Worm (Caenorhabditis elegans) whole organism, L1 larva: ENCODE measurements around the gene C13C4.6.

Experiments used
- C04F5.9 ChIP-seq: sonication (generic microtip); optimal IDR thresholded peaks from 2 replicates; lab custom pipeline; 2016; ENCODE audit warnings: missing genetic modification characterization, missing compliant biosample characterization
- C16A3.4 ChIP-seq: fragments of 150-350 bp; optimal IDR thresholded peaks from 2 replicates; lab custom pipeline; 2014; ENCODE audit warnings: missing biosample characterization, missing genetic modification characterization
- F16B12.6 ChIP-seq: fragments of 150-350 bp; optimal IDR thresholded peaks from 2 replicates; lab custom pipeline; 2014; ENCODE audit warnings: missing biosample characterization, missing genetic modification characterization
- aha-1 ChIP-seq: fragments of 150-350 bp; optimal IDR thresholded peaks from 2 replicates; lab custom pipeline; 2014; ENCODE audit warnings: missing biosample characterization, missing genetic modification characterization
- alr-1 ChIP-seq: fragments of 200-800 bp; sonication (Bioruptor generic); optimal IDR thresholded peaks from 2 replicates; lab custom pipeline; 2018; ENCODE audit warnings: borderline replicate concordance, mild to moderate bottlenecking, missing genetic modification characterization, missing compliant biosample characterization
- ama-1 ChIP-seq: fragments of 150-350 bp; optimal IDR thresholded peaks from 2 replicates; lab custom pipeline; 2014
- ceh-63 ChIP-seq: fragments of 200-800 bp; sonication (Bioruptor generic); optimal IDR thresholded peaks from 2 replicates; lab custom pipeline; 2018; ENCODE audit warnings: mild to moderate bottlenecking, missing genetic modification characterization, missing compliant biosample characterization
- ceh-82 ChIP-seq, 3 experiments: fragments of 150-350 bp in 1 of 3; sonication (generic microtip) in 2 of 3; optimal IDR thresholded peaks; 2 replicates each; lab custom pipeline; 2014 to 2017; ENCODE audit warnings: missing biosample characterization in 3 of 3, missing genetic modification characterization in 3 of 3
- ceh-88 ChIP-seq: fragments of 200-800 bp; sonication (Bioruptor generic); IDR thresholded peaks from 2 replicates; pipeline ENCODE4 v1.3.6; 2022; ENCODE audit warnings: missing genetic modification characterization, missing compliant biosample characterization
- ceh-90 ChIP-seq: sonication (generic microtip); optimal IDR thresholded peaks from 2 replicates; lab custom pipeline; 2016; ENCODE audit warnings: missing genetic modification characterization, missing compliant biosample characterization
- efl-1 ChIP-seq, 4 experiments: fragments of 150-350 bp; optimal IDR thresholded peaks in 3 of 4; peaks in 1 of 4; 1 replicate in 1 of 4; 2 replicates in 3 of 4; lab custom pipeline; 2014; ENCODE audit warnings: missing biosample characterization in 2 of 4, missing genetic modification characterization in 2 of 4, missing genetic modification reagents in 2 of 4
- elt-2 ChIP-seq: sonication (generic microtip); optimal IDR thresholded peaks from 2 replicates; lab custom pipeline; 2016; ENCODE audit warnings: missing genetic modification characterization, mild to moderate bottlenecking, inconsistent platforms, missing compliant biosample characterization, missing genetic modification reagents
- ets-5 ChIP-seq: fragments of 200-800 bp; sonication (Bioruptor generic); IDR thresholded peaks from 2 replicates; pipeline ENCODE4 v1.3.6; 2022; ENCODE audit warnings: missing genetic modification characterization, missing compliant biosample characterization
- fkh-4 ChIP-seq: sonication (generic microtip); optimal IDR thresholded peaks from 2 replicates; lab custom pipeline; 2016; ENCODE audit warnings: missing compliant biosample characterization, missing genetic modification characterization, borderline replicate concordance
- fos-1 ChIP-seq: fragments of 150-350 bp; optimal IDR thresholded peaks from 2 replicates; lab custom pipeline; 2014; ENCODE audit warnings: missing biosample characterization, missing genetic modification characterization
- grh-1 ChIP-seq: fragments of 200-800 bp; sonication (Bioruptor generic); IDR thresholded peaks from 2 replicates; pipeline ENCODE4 v1.3.6; 2022; ENCODE audit warnings: missing genetic modification reagents, missing genetic modification characterization, missing compliant biosample characterization
- hpl-2 ChIP-seq: fragments of 150-350 bp; optimal IDR thresholded peaks from 2 replicates; lab custom pipeline; 2014; ENCODE audit warnings: missing biosample characterization, missing genetic modification reagents, missing genetic modification characterization
- lin-14 ChIP-seq: fragments of 200-800 bp; sonication (Bioruptor generic); optimal IDR thresholded peaks from 2 replicates; lab custom pipeline; 2018; ENCODE audit warnings: mild to moderate bottlenecking, missing genetic modification characterization, moderate library complexity, missing compliant biosample characterization
- lin-35 ChIP-seq, 2 experiments: fragments of 150-350 bp; optimal IDR thresholded peaks; 2 replicates each; lab custom pipeline; 2014; ENCODE audit warnings: missing biosample characterization in 2 of 2, missing genetic modification characterization in 2 of 2, missing genetic modification reagents in 2 of 2
- lin-39 ChIP-seq: fragments of 150-350 bp; optimal IDR thresholded peaks from 2 replicates; lab custom pipeline; 2014; ENCODE audit warnings: missing biosample characterization, missing genetic modification reagents, missing genetic modification characterization
- lir-3 ChIP-seq: sonication (generic microtip); optimal IDR thresholded peaks from 2 replicates; lab custom pipeline; 2016; ENCODE audit warnings: mild to moderate bottlenecking, missing genetic modification characterization, moderate library complexity, missing compliant biosample characterization; ENCODE audit not compliant: poor library complexity
- lsy-2 ChIP-seq, 2 experiments: fragments of 150-350 bp; optimal IDR thresholded peaks; 2 replicates each; lab custom pipeline; 2014; ENCODE audit warnings: missing biosample characterization in 2 of 2, missing genetic modification characterization in 2 of 2
- mef-2 ChIP-seq: fragments of 150-350 bp; optimal IDR thresholded peaks from 2 replicates; lab custom pipeline; 2014; ENCODE audit warnings: missing biosample characterization, missing genetic modification characterization
- mep-1 ChIP-seq: fragments of 150-350 bp; optimal IDR thresholded peaks from 2 replicates; lab custom pipeline; 2014; ENCODE audit warnings: missing biosample characterization, missing genetic modification characterization
- nhr-19 ChIP-seq: fragments of 200-800 bp; sonication (Bioruptor generic); conservative IDR thresholded peaks from 2 replicates; pipeline ENCODE4 v1.3.6; 2022; ENCODE audit warnings: missing genetic modification characterization, missing compliant biosample characterization
- nhr-237 ChIP-seq: fragments of 150-350 bp; optimal IDR thresholded peaks from 2 replicates; lab custom pipeline; 2014; ENCODE audit warnings: missing biosample characterization, missing genetic modification characterization
- nhr-85 ChIP-seq: sonication (generic microtip); peaks from one replicate; lab custom pipeline; 2016; ENCODE audit warnings: missing genetic modification characterization, inconsistent platforms, missing compliant biosample characterization
- pag-3 ChIP-seq: sonication (generic microtip); optimal IDR thresholded peaks from 2 replicates; lab custom pipeline; 2017; ENCODE audit warnings: missing genetic modification characterization, mild to moderate bottlenecking, missing compliant biosample characterization, antibody characterized with exemption, borderline replicate concordance; ENCODE audit not compliant: insufficient read depth
- pax-3 ChIP-seq: fragments of 200-800 bp; sonication (Bioruptor generic); optimal IDR thresholded peaks from 2 replicates; lab custom pipeline; 2018; ENCODE audit warnings: mild to moderate bottlenecking, missing genetic modification characterization, moderate library complexity, missing compliant biosample characterization
- pqm-1 ChIP-seq: sonication (generic microtip); optimal IDR thresholded peaks from 3 replicates; lab custom pipeline; 2017; ENCODE audit warnings: missing biosample characterization, missing genetic modification characterization
- sup-37 ChIP-seq: fragments of 200-800 bp; sonication (Bioruptor generic); optimal IDR thresholded peaks from 2 replicates; lab custom pipeline; 2018; ENCODE audit warnings: mild to moderate bottlenecking, missing genetic modification characterization, missing compliant biosample characterization
- swsn-7 ChIP-seq: sonication (generic microtip); optimal IDR thresholded peaks from 2 replicates; lab custom pipeline; 2016; ENCODE audit warnings: missing genetic modification characterization, missing compliant biosample characterization
- unc-130 ChIP-seq: fragments of 150-350 bp; optimal IDR thresholded peaks from 2 replicates; lab custom pipeline; 2017; ENCODE audit warnings: missing biosample characterization, missing genetic modification characterization, inconsistent platforms
- unc-86 ChIP-seq: sonication (generic microtip); optimal IDR thresholded peaks from 2 replicates; lab custom pipeline; 2016; ENCODE audit warnings: missing genetic modification characterization, missing compliant biosample characterization

C13C4.6 gene

DNA sequence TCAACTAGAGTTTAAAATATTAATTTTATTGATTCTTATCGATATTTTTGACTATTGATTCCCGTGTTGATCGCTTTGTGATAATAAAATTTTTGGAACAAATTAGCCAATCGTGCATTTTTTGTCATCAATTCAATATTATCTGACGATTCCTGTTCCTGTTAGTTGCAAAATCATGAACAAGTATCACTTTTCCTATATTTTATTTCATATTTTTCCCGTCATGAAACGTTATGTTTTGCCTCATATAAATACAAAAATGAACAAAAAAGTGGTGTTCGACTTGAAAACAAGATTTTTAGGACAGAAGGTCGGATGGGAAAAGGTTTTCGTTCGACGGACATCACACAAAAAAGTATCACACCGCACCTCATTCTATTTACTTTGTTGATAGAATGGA lies at the start of gene C13C4.6:
TSS of gene C13C4.6 (plus strand) at position 301 of the 400 bp plus-strand sequence.
- TF ChIP-seq nhr-85 (tag; lab: Kevin White, UChicago) (no peak), fkh-4 (tag; lab: Kevin White, UChicago) (no peak), ceh-63 (GFP tag; lab: Kevin White, UChicago) (no peak), nhr-19 (GFP tag; lab: Robert Waterston, UW) (no peak), lin-35 (GFP tag; optimal IDR thresholded peaks at IDR 0.05; lab: Kevin White, UChicago) (no peak), mep-1 (tag; lab: Kevin White, UChicago) (no peak), C04F5.9 (no peak), lin-14 (GFP tag; lab: Kevin White, UChicago) (no peak), aha-1 (no peak), alr-1 (tag; lab: Kevin White, UChicago) (no peak), ceh-82 (tag; optimal IDR thresholded peaks at IDR 0.05; lab: Kevin White, UChicago) (no peak), unc-130 (tag; lab: Kevin White, UChicago) (no peak), fos-1 (tag; lab: Kevin White, UChicago) (no peak), ets-5 (no peak), F16B12.6 (tag; lab: Kevin White, UChicago) (no peak), ceh-88 (no peak), lsy-2 (tag; optimal IDR thresholded peaks at IDR 0.05; lab: Kevin White, UChicago) (no peak), lin-39 (tag; lab: Kevin White, UChicago) (no peak), ama-1 (lab: Kevin White, UChicago) (no peak), pag-3 (tag; lab: Kevin White, UChicago) (no peak)

DNA sequence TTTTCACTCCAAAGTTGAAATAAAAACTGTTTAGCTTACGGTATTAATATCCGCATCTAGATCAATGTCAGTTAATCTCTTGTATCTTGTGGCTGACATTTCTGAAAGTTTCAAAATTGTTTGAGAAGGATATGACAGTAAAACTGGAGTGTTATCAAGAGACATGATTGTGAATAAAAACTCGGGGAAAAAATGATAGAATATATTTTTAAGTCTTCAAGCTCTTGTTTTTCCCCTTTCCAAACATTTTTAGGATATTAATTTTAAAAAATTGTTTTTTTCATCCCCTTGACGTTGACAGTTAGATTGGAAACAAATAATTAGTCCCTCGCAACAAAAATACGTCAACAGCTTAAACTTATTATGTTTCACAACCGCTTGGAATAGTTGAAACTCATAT lies 46.5 kb upstream of the C13C4.6 start, which contains the start of gene R07B7.6:
TSS of gene R07B7.6 (minus strand) at position 101 of the 400 bp plus-strand sequence.
- TF ChIP-seq pqm-1 (tag; lab: Kevin White, UChicago) (no peak), lir-3 (no peak), grh-1 (GFP tag; lab: Robert Waterston, UW) (no peak), nhr-237 (no peak), swsn-7 (tag; lab: Kevin White, UChicago) (no peak), lsy-2 (tag; optimal IDR thresholded peaks at IDR 0.05; lab: Kevin White, UChicago) (no peak), ceh-88 (no peak), ceh-90 (tag; lab: Kevin White, UChicago) (no peak), C16A3.4 (tag; lab: Kevin White, UChicago) (no peak)

DNA sequence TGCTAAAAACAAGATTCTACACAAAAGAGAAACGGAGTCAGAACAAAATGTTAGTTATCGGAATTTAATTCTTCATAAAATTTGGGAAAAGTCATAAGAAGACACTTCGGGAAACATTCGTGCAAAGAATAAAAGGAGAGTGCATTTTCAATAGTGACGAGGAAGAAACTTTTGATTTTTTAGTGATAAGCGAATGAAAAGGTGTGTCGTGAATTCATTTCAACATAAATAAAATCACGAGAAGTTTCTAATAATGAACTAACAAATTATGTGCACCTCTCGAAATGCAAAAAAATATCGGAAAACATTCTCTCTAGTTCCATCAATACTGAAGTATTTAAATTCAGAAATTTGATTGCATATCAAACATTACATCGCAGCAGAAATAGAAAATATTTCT lies 45.4 kb upstream of the C13C4.6 start:
- TF ChIP-seq elt-2 (peak; percentile 29), efl-1 (optimal IDR thresholded peaks at IDR 0.05; lab: Kevin White, UChicago) (no peak), efl-1 (GFP tag; optimal IDR thresholded peaks at IDR 0.05 in 1 of 2; lab: Kevin White, UChicago) (peak in 1 of 2 experiments; percentile 45), mef-2 (tag; lab: Kevin White, UChicago) (no peak), unc-86 (tag; lab: Kevin White, UChicago) (no peak)

DNA sequence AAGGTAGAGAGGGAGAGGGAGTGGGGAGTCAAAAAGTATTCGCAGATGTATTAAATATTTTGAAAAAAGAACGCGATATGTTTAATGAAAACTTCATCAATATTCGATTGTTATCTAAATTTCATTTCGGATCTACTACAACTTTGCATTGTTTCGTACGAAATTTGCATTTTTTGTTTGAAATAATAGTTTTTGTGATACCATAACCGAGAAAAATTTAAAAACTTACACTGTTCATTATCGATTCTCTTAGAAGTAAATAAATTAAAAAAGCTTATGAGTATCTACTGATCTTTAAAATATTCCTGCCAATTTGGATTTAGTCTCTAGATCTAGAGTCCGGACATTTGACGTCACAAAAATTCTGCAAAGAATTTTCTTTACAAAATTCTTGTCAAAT lies 41.1 kb upstream of the C13C4.6 start, which contains the start of gene R07B7.9:
TSS of gene R07B7.9 (minus strand) at position 101 of the 400 bp plus-strand sequence.
- TF ChIP-seq hpl-2 (GFP tag; lab: Kevin White, UChicago) (no peak), nhr-237 (no peak), pax-3 (no peak), sup-37 (GFP tag; lab: Kevin White, UChicago) (no peak)

DNA sequence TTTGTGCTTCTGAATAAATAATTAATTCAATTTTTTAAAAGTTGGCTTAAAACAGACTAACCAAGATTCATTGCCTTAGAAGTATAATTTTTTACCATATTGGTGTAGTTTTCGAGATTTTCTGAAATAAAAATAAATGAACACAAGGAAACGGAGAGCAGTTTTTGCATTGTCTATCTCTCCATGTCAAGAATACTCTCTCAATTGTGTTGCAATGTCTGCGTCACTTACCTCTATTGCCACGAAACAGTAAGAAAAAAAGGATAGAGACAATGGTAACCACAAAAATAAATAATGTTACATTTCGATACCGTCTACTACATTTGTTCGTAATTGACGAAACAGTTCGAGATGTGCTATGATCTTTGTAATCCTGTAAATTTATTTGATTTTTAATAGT lies 38.4 kb upstream of the C13C4.6 start, which contains the start of gene R07B7.10:
TSS of gene R07B7.10 (plus strand) at position 285 of the 400 bp plus-strand sequence.
- TF ChIP-seq lin-14 (GFP tag; lab: Kevin White, UChicago) (peak; percentile 7), C16A3.4 (tag; lab: Kevin White, UChicago) (no peak), efl-1 (optimal IDR thresholded peaks at IDR 0.05; lab: Kevin White, UChicago) (peak; percentile 22 to 52), efl-1 (GFP tag; optimal IDR thresholded peaks at IDR 0.05 in 1 of 2; lab: Kevin White, UChicago) (peak in 1 of 2 experiments; percentile 50)
